Fruit fly (Drosophila melanogaster): ENCODE results near the gene CG34325.

DNA sequence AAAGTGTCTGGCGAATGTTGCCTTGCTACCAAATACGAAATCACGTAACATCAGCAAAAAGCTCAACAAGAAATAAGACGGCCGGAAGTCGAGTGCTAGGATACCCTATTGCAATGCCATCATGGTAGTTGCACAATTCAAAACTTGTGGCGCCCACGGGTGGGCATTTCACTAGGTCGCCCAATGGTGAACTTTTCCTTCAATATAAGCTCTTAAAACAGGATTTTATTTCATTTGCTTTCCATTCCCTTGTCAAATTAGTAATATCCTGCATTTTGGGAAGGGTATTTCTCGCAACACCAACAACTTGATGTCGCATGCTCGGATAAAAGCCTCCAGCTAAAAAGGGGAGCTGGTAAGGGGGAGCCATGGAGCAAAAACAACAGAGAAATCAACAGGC is 40.3 kb upstream of the CG34325 start:
- TF ChIP-seq usp (GFP tag; optimal IDR thresholded peaks at IDR 0.05) = no peak
- TF ChIP-seq EcR (GFP tag; optimal IDR thresholded peaks at IDR 0.05) = no peak
- TF ChIP-seq CG8478 (optimal IDR thresholded peaks at IDR 0.05) = no peak
- no peak for TF ChIP-seq psq (optimal IDR thresholded peaks at IDR 0.05)
